Fruit fly (Drosophila melanogaster) whole organism, pupa: Measurements from ENCODE around the gene TBC1D5.
A peak's percentile ranks its signal among the peaks of the same experiment; 100 is the strongest.

Experiments used
- CG10348 ChIP-seq: fragments of 200-800 bp; sonication (Bioruptor generic); IDR thresholded peaks from 2 replicates; pipeline ENCODE4 v1.3.6; 2022; ENCODE audit warnings: missing biosample characterization, missing genetic modification characterization
- CG12605 ChIP-seq: fragments of 200-800 bp; sonication (Bioruptor generic); IDR thresholded peaks from 2 replicates; pipeline ENCODE4 v1.3.6; 2022; ENCODE audit warnings: missing biosample characterization, missing genetic modification characterization
- CG13204 ChIP-seq: fragments of 200-800 bp; sonication (Bioruptor generic); optimal IDR thresholded peaks from 2 replicates; lab custom pipeline; 2018; ENCODE audit warnings: missing biosample characterization, mild to moderate bottlenecking, missing genetic modification characterization, moderate library complexity
- CG14655 ChIP-seq: fragments of 200-800 bp; sonication (Bioruptor generic); optimal IDR thresholded peaks from 3 replicates; lab custom pipeline; 2017; ENCODE audit warnings: mild to moderate bottlenecking, missing biosample characterization, missing genetic modification reagents, missing genetic modification characterization
- CG15710 ChIP-seq: fragments of 200-800 bp; sonication (Bioruptor generic); optimal IDR thresholded peaks from 2 replicates; lab custom pipeline; 2018; ENCODE audit warnings: missing biosample characterization, mild to moderate bottlenecking, missing genetic modification characterization, moderate library complexity
- CG17806 ChIP-seq: fragments of 200-800 bp; sonication (Bioruptor generic); optimal IDR thresholded peaks from 2 replicates; lab custom pipeline; 2018; ENCODE audit warnings: missing biosample characterization, mild to moderate bottlenecking, missing genetic modification characterization, moderate library complexity
- CG32121 ChIP-seq: fragments of 200-800 bp; sonication (Bioruptor generic); IDR thresholded peaks from 2 replicates; pipeline ENCODE4 v1.3.6; 2022; ENCODE audit warnings: missing biosample characterization, missing genetic modification characterization
- CG34367 ChIP-seq: fragments of 200-800 bp; sonication (Bioruptor generic); optimal IDR thresholded peaks from 2 replicates; lab custom pipeline; 2018; ENCODE audit warnings: missing biosample characterization, mild to moderate bottlenecking, missing genetic modification characterization
- CG4496 ChIP-seq: fragments of 200-800 bp; sonication (Bioruptor generic); IDR thresholded peaks from 3 replicates; pipeline ENCODE4 v1.3.6; 2022; ENCODE audit warnings: missing biosample characterization, missing genetic modification characterization
- CG8159 ChIP-seq: fragments of 200-800 bp; sonication (Bioruptor generic); optimal IDR thresholded peaks from 3 replicates; lab custom pipeline; 2018; ENCODE audit warnings: missing biosample characterization, mild to moderate bottlenecking, missing genetic modification characterization, moderate library complexity
- CG8301 ChIP-seq: fragments of 200-800 bp; sonication (Bioruptor generic); optimal IDR thresholded peaks from 2 replicates; lab custom pipeline; 2018; ENCODE audit warnings: missing biosample characterization, mild to moderate bottlenecking, missing genetic modification characterization
- CG9948 ChIP-seq: fragments of 200-800 bp; sonication (Bioruptor generic); optimal IDR thresholded peaks from 2 replicates; lab custom pipeline; 2018; ENCODE audit warnings: missing biosample characterization, mild to moderate bottlenecking, missing genetic modification characterization, moderate library complexity
- D1 ChIP-seq: fragments of 200-800 bp; sonication (Bioruptor generic); optimal IDR thresholded peaks from 2 replicates; lab custom pipeline; 2018; ENCODE audit warnings: missing biosample characterization, mild to moderate bottlenecking, missing genetic modification characterization, moderate library complexity
- EcR ChIP-seq: fragments of 200-800 bp; sonication (Bioruptor generic); optimal IDR thresholded peaks from 3 replicates; lab custom pipeline; 2019; ENCODE audit warnings: missing biosample characterization, missing genetic modification characterization, mild to moderate bottlenecking, moderate library complexity, missing genetic modification reagents
- Ets98B ChIP-seq: fragments of 200-800 bp; sonication (Bioruptor generic); IDR thresholded peaks from 2 replicates; pipeline ENCODE4 v1.3.6; 2022; ENCODE audit warnings: missing biosample characterization, missing genetic modification characterization
- Pif1A ChIP-seq: fragments of 200-800 bp; sonication (Bioruptor generic); optimal IDR thresholded peaks from 3 replicates; lab custom pipeline; 2016; ENCODE audit warnings: missing biosample characterization, missing genetic modification characterization
- Pif1B ChIP-seq: fragments of 200-800 bp; sonication (Bioruptor generic); optimal IDR thresholded peaks from 3 replicates; lab custom pipeline; 2016; ENCODE audit warnings: missing biosample characterization, missing genetic modification characterization
- Snoo ChIP-seq: fragments of 200-800 bp; sonication (Bioruptor generic); optimal IDR thresholded peaks from 3 replicates; lab custom pipeline; 2017; ENCODE audit warnings: missing biosample characterization, mild to moderate bottlenecking, missing genetic modification characterization, inconsistent platforms
- fd96Ca ChIP-seq: fragments of 200-800 bp; sonication (Bioruptor generic); IDR thresholded peaks from 3 replicates; pipeline ENCODE4 v1.3.6; 2022; ENCODE audit warnings: missing biosample characterization, missing genetic modification characterization
- gl ChIP-seq: fragments of 200-800 bp; sonication (Bioruptor generic); optimal IDR thresholded peaks from 2 replicates; lab custom pipeline; 2018; ENCODE audit warnings: missing biosample characterization, mild to moderate bottlenecking, missing genetic modification characterization
- rn ChIP-seq: fragments of 200-800 bp; sonication (Bioruptor generic); IDR thresholded peaks from 2 replicates; pipeline ENCODE4 v1.3.6; 2022; ENCODE audit warnings: missing biosample characterization, missing genetic modification characterization

TBC1D5 gene

DNA sequence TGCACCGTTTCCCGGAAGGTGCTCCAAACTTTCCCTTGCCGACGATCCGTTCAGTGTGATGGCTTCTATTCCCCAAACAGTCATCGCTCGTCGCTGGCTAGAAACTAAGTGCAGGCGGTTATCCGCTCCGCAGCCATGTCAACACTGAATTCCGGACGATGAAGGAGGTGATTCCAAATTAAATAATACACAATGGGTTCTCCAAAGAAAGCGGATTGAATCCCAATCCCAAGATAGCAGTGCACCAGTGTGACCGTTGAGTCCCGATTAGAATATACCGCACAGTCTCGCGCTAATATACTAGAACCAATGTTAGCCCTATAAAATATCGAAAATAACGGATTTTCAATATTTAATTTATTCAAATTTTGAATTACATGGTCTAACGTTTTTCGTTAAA lies at the start of gene TBC1D5:
Gene TBC1D5 (minus strand): TSS at position 254 of the 400 bp plus-strand sequence.
- no peak for TF ChIP-seq EcR (GFP tag; lab: Kevin White, UChicago)
- no peak for TF ChIP-seq gl (tag; lab: Kevin White, UChicago)
- no peak for TF ChIP-seq CG10348
- TF ChIP-seq CG9948 (tag; lab: Kevin White, UChicago), result no peak
- TF ChIP-seq CG8159 (tag; lab: Kevin White, UChicago), result no peak
- TF ChIP-seq Ets98B (GFP tag; lab: Robert Waterston, UW), result no peak
- TF ChIP-seq Pif1A (GFP tag; lab: Kevin White, UChicago), result no peak
- no peak for TF ChIP-seq CG17806 (tag; lab: Kevin White, UChicago)
- TF ChIP-seq CG8301 (tag; lab: Kevin White, UChicago), result no peak

DNA sequence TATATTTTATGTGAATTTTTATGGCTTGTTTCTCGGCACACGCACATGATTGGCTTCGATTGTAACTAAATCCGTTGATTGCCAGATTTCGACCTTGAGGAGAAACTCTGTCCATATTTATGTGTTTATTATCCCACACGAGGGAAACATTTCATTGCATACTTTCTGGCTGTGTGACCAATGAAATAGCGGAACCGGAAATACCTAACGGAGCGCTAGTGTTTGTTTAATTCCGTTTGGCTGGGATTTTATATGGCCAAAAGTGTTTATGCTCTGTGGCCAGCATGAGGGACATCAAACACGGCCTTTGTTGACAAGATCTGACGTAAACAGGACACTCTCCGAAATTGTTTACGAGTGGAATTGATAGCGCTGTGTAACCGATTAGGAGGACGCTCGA lies 48.1 kb upstream of the TBC1D5 start:
- TF ChIP-seq Pif1A (GFP tag; lab: Kevin White, UChicago) (peak; percentile 20), D1 (tag; lab: Kevin White, UChicago) (no peak), CG4496 (GFP tag; lab: Robert Waterston, UW) (peak; percentile 76; the same call in 2 of the 3 replicates)

- TF ChIP-seq CG8159 (tag; lab: Kevin White, UChicago), result no peak
- no peak for TF ChIP-seq CG15710 (tag; lab: Kevin White, UChicago)
- no peak for TF ChIP-seq CG9948 (tag; lab: Kevin White, UChicago)
- TF ChIP-seq CG10348, result no peak
- TF ChIP-seq CG32121 (GFP tag; lab: Robert Waterston, UW), result no peak
- no peak for TF ChIP-seq CG14655 (GFP tag; lab: Kevin White, UChicago)
- TF ChIP-seq, all 21 proteins: peak for 0
Observed at dm6 chr3R:13319170-13319569, 47.4 kb upstream of the TBC1D5 start, which contains the start of gene CG45080. TSS of gene CG45080 (minus strand) at chr3R:13319270.

DNA sequence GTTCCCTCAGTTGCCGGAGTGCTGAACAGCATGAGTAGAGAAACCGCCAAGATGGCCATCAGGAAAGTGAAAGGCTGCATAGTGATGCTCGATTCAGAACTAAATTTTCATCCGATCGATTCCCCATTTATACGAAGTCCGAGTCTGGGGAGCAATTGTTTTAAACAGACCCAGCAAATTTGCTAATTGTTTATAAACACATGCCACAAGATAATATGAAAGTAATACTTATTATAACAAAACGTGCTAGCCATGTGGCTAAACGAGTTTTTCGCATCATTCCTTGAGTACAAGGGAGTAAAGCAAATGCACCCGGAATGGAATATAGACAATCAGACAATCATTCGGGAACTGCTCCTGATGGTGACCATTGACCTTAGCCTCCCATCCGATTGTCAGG lies 41.3 kb upstream of the TBC1D5 start, which contains the start of gene CG44142:
Gene CG44142 (minus strand): TSS at position 101 of the 400 bp plus-strand sequence.
- no peak for TF ChIP-seq CG4496 (GFP tag; lab: Robert Waterston, UW)
- TF ChIP-seq Pif1B (GFP tag; lab: Kevin White, UChicago), result no peak
- no peak for TF ChIP-seq CG9948 (tag; lab: Kevin White, UChicago)
- no peak for TF ChIP-seq EcR (GFP tag; lab: Kevin White, UChicago)
- TF ChIP-seq CG17806 (tag; lab: Kevin White, UChicago), result no peak
- no peak for TF ChIP-seq CG8159 (tag; lab: Kevin White, UChicago)

DNA sequence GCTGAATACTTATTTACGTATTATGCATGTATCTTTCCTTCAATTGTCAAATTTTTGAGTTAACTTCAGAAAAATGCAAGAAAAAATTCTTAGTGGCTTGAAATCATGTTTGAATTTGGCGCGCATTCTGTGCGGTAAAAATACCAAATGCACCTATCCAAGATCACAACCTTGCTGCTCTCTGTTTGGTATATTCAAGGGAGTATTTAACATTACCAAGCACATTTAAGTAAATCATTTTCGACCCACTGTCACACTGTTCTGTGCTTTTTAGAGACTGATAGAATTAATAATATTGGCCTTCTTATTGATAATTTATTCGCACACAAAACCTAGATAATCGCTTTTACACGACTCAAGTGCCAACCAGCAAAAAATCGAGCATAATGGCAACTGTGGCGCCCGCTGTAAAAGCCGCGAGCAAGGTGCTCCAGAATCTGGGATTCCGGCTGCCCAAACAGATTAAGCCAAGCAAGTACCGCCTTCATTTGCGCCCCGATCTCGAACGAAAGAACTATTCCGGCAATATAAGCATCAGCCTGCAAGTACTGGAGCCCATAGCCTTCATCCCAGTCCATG lies 37.4 kb upstream of the TBC1D5 start:
- TF ChIP-seq CG8301 (tag; lab: Kevin White, UChicago), result no peak
- no peak for TF ChIP-seq CG15710 (tag; lab: Kevin White, UChicago)
- no peak for TF ChIP-seq fd96Ca
- TF ChIP-seq CG10348, result no peak
- no peak for TF ChIP-seq CG12605 (GFP tag; lab: Robert Waterston, UW)
- no peak for TF ChIP-seq CG4496 (GFP tag; lab: Robert Waterston, UW)

DNA sequence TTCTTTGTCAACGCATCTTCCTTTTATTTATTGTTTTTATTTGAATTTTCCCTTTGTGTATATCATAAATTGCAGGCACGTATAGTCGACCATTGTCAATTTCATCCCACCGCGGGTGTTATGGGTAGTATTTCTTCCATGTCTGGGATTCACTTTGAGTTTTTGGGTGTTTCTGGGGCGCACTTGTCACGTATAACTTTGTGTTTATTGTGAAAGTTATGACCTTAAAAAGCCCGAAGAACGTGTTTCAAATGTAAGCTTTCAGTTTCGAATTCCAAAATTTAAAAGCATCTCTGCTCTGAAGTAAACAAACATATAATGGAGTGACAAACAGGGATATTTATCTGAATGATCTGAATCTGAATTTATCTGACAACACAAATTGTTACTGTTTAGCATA lies 34.8 kb upstream of the TBC1D5 start:
- TF ChIP-seq CG32121 (GFP tag; lab: Robert Waterston, UW) (no peak), CG4496 (GFP tag; lab: Robert Waterston, UW) (no peak), CG10348 (no peak), gl (tag; lab: Kevin White, UChicago) (no peak), CG17806 (tag; lab: Kevin White, UChicago) (no peak), CG8301 (tag; lab: Kevin White, UChicago) (no peak), CG13204 (GFP tag; lab: Kevin White, UChicago) (no peak), Pif1A (GFP tag; lab: Kevin White, UChicago) (no peak)

DNA sequence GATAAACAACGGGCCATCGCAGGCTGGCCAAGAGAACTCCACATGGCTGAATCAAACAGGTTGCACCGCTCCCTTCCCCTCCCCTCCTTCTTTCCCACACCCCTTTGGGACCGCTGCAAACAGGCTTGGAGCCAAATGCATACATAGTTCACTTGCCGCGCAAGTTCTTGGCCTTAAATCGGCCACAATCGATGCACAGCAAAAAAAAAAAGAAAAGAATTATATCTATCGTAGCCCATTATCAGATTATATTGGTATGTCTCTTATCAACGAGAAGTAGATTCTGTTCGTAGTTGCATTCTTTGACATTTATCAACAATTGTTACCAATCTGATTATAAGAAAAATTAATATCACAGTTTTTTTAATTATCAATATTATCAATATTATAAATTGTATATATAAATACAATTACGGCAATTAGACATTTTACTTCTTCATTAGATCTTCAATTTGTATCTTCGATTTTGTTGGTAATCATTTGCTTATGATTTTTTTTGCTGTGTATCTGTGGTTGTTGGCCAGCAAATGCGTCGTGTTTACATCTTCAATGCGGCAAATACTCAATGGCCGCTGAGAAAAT lies 33.6 kb upstream of the TBC1D5 start:
- no peak for TF ChIP-seq rn (GFP tag; lab: Robert Waterston, UW)
- peak; percentile 82 for TF ChIP-seq CG17806 (tag; lab: Kevin White, UChicago)
- peak; percentile 90 for TF ChIP-seq CG9948 (tag; lab: Kevin White, UChicago)
- TF ChIP-seq CG4496 (GFP tag; lab: Robert Waterston, UW), result peak; percentile 51; the same call in 1 of the 3 replicates
- peak; percentile 58 for TF ChIP-seq CG13204 (GFP tag; lab: Kevin White, UChicago)
- peak; percentile 65 for TF ChIP-seq CG12605 (GFP tag; lab: Robert Waterston, UW)
- TF ChIP-seq Ets98B (GFP tag; lab: Robert Waterston, UW), result peak; percentile 45
- no peak for TF ChIP-seq CG10348
- peak; percentile 11 for TF ChIP-seq gl (tag; lab: Kevin White, UChicago)
- peak; percentile 88 for TF ChIP-seq CG8301 (tag; lab: Kevin White, UChicago)
- TF ChIP-seq CG15710 (tag; lab: Kevin White, UChicago), result peak; percentile 84
- peak; percentile 91 for TF ChIP-seq CG8159 (tag; lab: Kevin White, UChicago)
- TF ChIP-seq Pif1B (GFP tag; lab: Kevin White, UChicago), result peak; percentile 68
- TF ChIP-seq fd96Ca, result no peak; the same call in 1 of the 3 replicates
- peak; percentile 96 for TF ChIP-seq CG14655 (GFP tag; lab: Kevin White, UChicago)
- peak; percentile 77 for TF ChIP-seq CG34367
- peak; percentile 55 for TF ChIP-seq EcR (GFP tag; lab: Kevin White, UChicago)
- TF ChIP-seq CG32121 (GFP tag; lab: Robert Waterston, UW), result no peak
- peak; percentile 73 for TF ChIP-seq D1 (tag; lab: Kevin White, UChicago)
- TF ChIP-seq Snoo (tag; lab: Kevin White, UChicago), result peak; percentile 84
- TF ChIP-seq Pif1A (GFP tag; lab: Kevin White, UChicago), result peak; percentile 62
